Worm (Caenorhabditis elegans): Measurements from ENCODE around the gene F55A11.7.

F55A11.7 gene

DNA sequence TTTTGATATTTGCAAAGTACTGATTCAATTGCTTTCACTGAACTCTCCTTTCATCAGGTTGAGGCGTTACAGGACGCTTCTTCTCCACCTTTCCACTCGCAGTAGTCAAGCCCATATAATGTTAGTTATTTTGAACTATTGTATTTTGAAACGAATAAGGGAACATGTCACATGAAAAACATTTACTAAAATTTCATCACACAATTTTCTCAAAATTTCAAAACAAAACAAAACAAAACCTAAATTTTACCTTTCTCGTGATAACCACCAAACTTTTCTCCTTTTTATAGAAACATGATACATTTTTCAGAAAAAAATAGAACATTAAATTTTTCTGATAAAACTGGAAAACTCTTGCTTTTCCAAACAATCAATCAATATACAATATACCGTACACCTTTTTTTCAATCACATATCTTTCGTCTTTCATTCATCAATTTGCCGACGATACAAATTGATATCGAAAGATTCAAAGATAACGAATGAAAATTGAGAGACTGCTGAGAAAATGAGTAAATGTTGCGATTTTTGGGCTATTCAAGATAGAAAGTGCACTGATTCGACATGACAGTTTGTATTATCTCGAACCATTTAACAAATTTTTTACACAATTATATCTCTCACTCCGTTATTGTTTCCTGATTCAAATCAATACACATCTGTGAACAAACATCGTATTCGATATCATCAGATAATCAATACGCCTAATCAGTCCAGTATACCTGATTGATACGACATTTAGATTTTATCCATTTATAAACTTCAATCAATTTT is 14.0 kb upstream of the F55A11.7 start:
- TF ChIP-seq lsy-2 (tag; optimal IDR thresholded peaks at IDR 0.05) (peak; percentile 18 to 56), nhr-42 (GFP tag; IDR thresholded peaks at IDR 0.05) (0 out of 2 replicates have a peak, but pooled peaks have one; percentile 35), aly-2 (tag; optimal IDR thresholded peaks at IDR 0.05) (no peak), dve-1 (tag; optimal IDR thresholded peaks at IDR 0.05; ENCODE audit: insufficient read depth) (peak; percentile 51), nhr-48 (tag; optimal IDR thresholded peaks at IDR 0.05) (peak; percentile 83), unc-62 (GFP tag; optimal IDR thresholded peaks at IDR 0.05 in 1 of 2) (peak in 1 of 2 experiments; percentile 60), unc-62 (tag; optimal IDR thresholded peaks at IDR 0.05) (no peak), nhr-10 (tag; optimal IDR thresholded peaks at IDR 0.05) (no peak), set-16 (GFP tag; IDR thresholded peaks at IDR 0.05) (no peak), attf-4 (tag; optimal IDR thresholded peaks at IDR 0.05) (no peak), aha-1 (tag) (peak; percentile 91), hmg-1.1 (GFP tag; IDR thresholded peaks at IDR 0.05) (no peak), ctbp-1 (GFP tag; IDR thresholded peaks at IDR 0.05) (no peak), ceh-44 (GFP tag; IDR thresholded peaks at IDR 0.05) (no peak), mdl-1 (tag; optimal IDR thresholded peaks at IDR 0.05) (peak in 1 of 2 experiments; percentile 18), hlh-11 (tag; optimal IDR thresholded peaks at IDR 0.05) (peak; percentile 47), mxl-3 (GFP tag; optimal IDR thresholded peaks at IDR 0.05) (peak; percentile 23), zip-2 (tag; optimal IDR thresholded peaks at IDR 0.05) (no peak)

DNA sequence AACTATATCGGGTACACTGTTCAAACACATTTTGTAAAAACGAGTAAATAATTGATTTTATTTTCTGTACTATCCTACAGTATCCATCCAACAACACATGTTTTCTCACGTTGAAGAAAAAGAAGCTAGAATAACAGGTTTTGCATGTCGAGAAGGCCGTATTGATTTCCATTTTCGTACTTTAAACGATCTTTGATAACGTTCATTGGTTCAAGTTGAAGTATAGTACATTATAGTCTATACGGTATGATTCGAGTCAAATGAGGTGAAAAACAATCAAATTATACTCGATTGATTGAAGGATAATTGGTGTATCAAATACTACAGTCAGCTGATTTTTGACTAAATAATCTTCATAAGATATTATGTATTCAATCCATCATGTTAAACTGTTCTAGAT is 13.2 kb upstream of the F55A11.7 start:
- TF ChIP-seq nhr-11 (tag; optimal IDR thresholded peaks at IDR 0.05): no peak
- peak in 1 of 2 experiments; percentile 17 for TF ChIP-seq mdl-1 (tag; optimal IDR thresholded peaks at IDR 0.05)
- peak in 1 of 2 experiments; percentile 34 for TF ChIP-seq lsy-2 (tag; optimal IDR thresholded peaks at IDR 0.05)
- TF ChIP-seq F49E8.2 (tag; optimal IDR thresholded peaks at IDR 0.05; ENCODE audit: borderline replicate concordance): no peak
- TF ChIP-seq T20F7.1 (GFP tag; optimal IDR thresholded peaks at IDR 0.05): peak; percentile 24
- no peak for TF ChIP-seq ama-1 (optimal IDR thresholded peaks at IDR 0.05)
- TF ChIP-seq nhr-28 (tag; optimal IDR thresholded peaks at IDR 0.05): peak; percentile 28
- no peak for TF ChIP-seq ces-1 (GFP tag; optimal IDR thresholded peaks at IDR 0.05)
- TF ChIP-seq nhr-77 (tag; optimal IDR thresholded peaks at IDR 0.05): no peak
- TF ChIP-seq snpc-4 (tag; optimal IDR thresholded peaks at IDR 0.05): no peak
- peak; percentile 56 for TF ChIP-seq nhr-48 (tag; optimal IDR thresholded peaks at IDR 0.05)
- peak; percentile 1 for TF ChIP-seq dve-1 (tag; optimal IDR thresholded peaks at IDR 0.05; ENCODE audit: insufficient read depth)
- peak; percentile 20 for TF ChIP-seq hlh-11 (tag; optimal IDR thresholded peaks at IDR 0.05)
- no peak for TF ChIP-seq ceh-82 (tag; optimal IDR thresholded peaks at IDR 0.05)

DNA sequence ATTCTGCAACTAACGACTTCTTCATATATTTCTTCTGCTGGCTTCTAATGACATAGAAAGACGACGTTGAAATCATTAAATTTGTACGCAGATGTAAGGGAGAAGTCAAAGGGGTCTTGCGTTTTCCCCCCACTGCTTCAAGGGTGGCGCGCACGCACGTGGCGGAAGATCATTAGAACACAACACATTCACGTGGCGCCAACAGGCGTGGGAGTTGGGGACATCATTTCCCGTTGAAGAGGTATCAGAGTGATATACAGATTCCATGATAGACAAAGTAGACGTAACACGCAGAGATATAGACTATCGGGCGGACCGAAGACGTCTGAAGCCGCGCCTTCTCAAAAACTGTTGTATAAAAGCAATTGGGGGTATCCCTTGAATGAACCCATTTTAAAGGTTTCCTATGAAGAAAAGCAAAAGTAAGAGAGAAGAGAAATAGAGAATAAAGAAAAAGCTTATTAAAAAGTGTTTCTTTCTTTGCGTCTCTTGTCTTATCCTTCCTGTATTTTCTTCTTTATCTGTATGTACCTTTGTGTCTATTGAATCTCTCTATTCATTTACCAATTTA is 12.1 kb upstream of the F55A11.7 start:
- TF ChIP-seq jun-1 (tag; optimal IDR thresholded peaks at IDR 0.05) (peak; percentile 49), nhr-48 (tag; optimal IDR thresholded peaks at IDR 0.05) (peak; percentile 99), ceh-32 (tag; optimal IDR thresholded peaks at IDR 0.05; ENCODE audit: poor library complexity) (no peak), aly-2 (tag; optimal IDR thresholded peaks at IDR 0.05) (no peak), T26A8.4 (GFP tag; IDR thresholded peaks at IDR 0.05) (peak; percentile 59), hmg-1.1 (GFP tag; IDR thresholded peaks at IDR 0.05) (0 out of 2 replicates have a peak, but pooled peaks have one; percentile 34), zip-11 (GFP tag; IDR thresholded peaks at IDR 0.05) (no peak), nhr-102 (tag; optimal IDR thresholded peaks at IDR 0.05) (peak; percentile 84), tra-1 (GFP tag; IDR thresholded peaks at IDR 0.05) (peak; percentile 74), mxl-2 (GFP tag; conservative IDR thresholded peaks at IDR 0.05) (peak; percentile 94), ZK546.5 (tag; optimal IDR thresholded peaks at IDR 0.05) (no peak), nhr-10 (tag; optimal IDR thresholded peaks at IDR 0.05) (peak; percentile 28), ama-1 (optimal IDR thresholded peaks at IDR 0.05) (no peak), ceh-62 (tag; optimal IDR thresholded peaks at IDR 0.05) (no peak), nhr-11 (tag; optimal IDR thresholded peaks at IDR 0.05) (peak; percentile 27), nhr-41 (GFP tag; IDR thresholded peaks at IDR 0.05) (peak; percentile 44; the same call in 1 of the 2 replicates), mes-2 (tag; optimal IDR thresholded peaks at IDR 0.05; ENCODE audit: poor library complexity, severe bottlenecking) (no peak), mxl-3 (GFP tag; optimal IDR thresholded peaks at IDR 0.05) (peak; percentile 99), nhr-25 (tag; optimal IDR thresholded peaks at IDR 0.05; ENCODE audit: borderline replicate concordance, insufficient read depth) (peak; percentile 72), lin-29 (GFP tag; IDR thresholded peaks at IDR 0.05) (peak; percentile 63; the same call in 1 of the 2 replicates), mdt-29 (GFP tag; IDR thresholded peaks at IDR 0.05) (no peak), duxl-1 (tag; optimal IDR thresholded peaks at IDR 0.05; ENCODE audit: poor library complexity) (peak; percentile 28), unc-62 (GFP tag; optimal IDR thresholded peaks at IDR 0.05 in 1 of 2) (peak in 1 of 2 experiments; percentile 93), unc-62 (tag; optimal IDR thresholded peaks at IDR 0.05) (no peak), hlh-30 (tag; optimal IDR thresholded peaks at IDR 0.05; ENCODE audit: insufficient read depth) (peak; percentile 82), mdl-1 (tag; optimal IDR thresholded peaks at IDR 0.05) (peak; percentile 88 to 92)

Measured in whole organism, L4 larva.